Worm (Caenorhabditis elegans) whole organism, L2 larva: ENCODE results near the gene acy-3.

Experiments used
- C34F6.9 ChIP-seq: fragments of 150-350 bp; optimal IDR thresholded peaks from 2 replicates; lab custom pipeline; 2014; ENCODE audit warnings: missing biosample characterization, missing genetic modification characterization
- F13H6.1 ChIP-seq: sonication (generic microtip); optimal IDR thresholded peaks from 2 replicates; lab custom pipeline; 2016; ENCODE audit warnings: missing genetic modification characterization, missing compliant biosample characterization
- Y55F3AM.14 ChIP-seq: fragments of 200-800 bp; sonication (Bioruptor generic); optimal IDR thresholded peaks from 2 replicates; lab custom pipeline; 2018; ENCODE audit warnings: mild to moderate bottlenecking, missing genetic modification characterization, missing compliant biosample characterization
- aly-2 ChIP-seq: fragments of 150-350 bp; optimal IDR thresholded peaks from 2 replicates; lab custom pipeline; 2014; ENCODE audit warnings: missing biosample characterization, missing genetic modification characterization
- ama-1 ChIP-seq: fragments of 150-350 bp; optimal IDR thresholded peaks from 2 replicates; lab custom pipeline; 2018; ENCODE audit warnings: inconsistent platforms
- blmp-1 ChIP-seq: sonication (generic microtip); optimal IDR thresholded peaks from 2 replicates; lab custom pipeline; 2017; ENCODE audit warnings: missing genetic modification characterization, mild to moderate bottlenecking, missing compliant biosample characterization, antibody characterized with exemption, moderate library complexity; ENCODE audit not compliant: insufficient read depth
- ceh-16 ChIP-seq: fragments of 150-350 bp; optimal IDR thresholded peaks from 2 replicates; lab custom pipeline; 2014; ENCODE audit warnings: missing biosample characterization, missing genetic modification characterization
- crh-2 ChIP-seq: sonication (generic microtip); optimal IDR thresholded peaks from 2 replicates; lab custom pipeline; 2017; ENCODE audit warnings: missing biosample characterization, missing genetic modification characterization
- dmd-4 ChIP-seq: sonication (generic microtip); optimal IDR thresholded peaks from 2 replicates; lab custom pipeline; 2017; ENCODE audit warnings: missing biosample characterization, missing genetic modification characterization
- egl-27 ChIP-seq: sonication (generic microtip); optimal IDR thresholded peaks from 3 replicates; lab custom pipeline; 2017; ENCODE audit warnings: missing biosample characterization, missing genetic modification reagents, missing genetic modification characterization
- elt-1 ChIP-seq: fragments of 150-350 bp; optimal IDR thresholded peaks from 2 replicates; lab custom pipeline; 2014; ENCODE audit warnings: missing biosample characterization, missing genetic modification characterization
- fos-1 ChIP-seq: fragments of 150-350 bp; optimal IDR thresholded peaks from 2 replicates; lab custom pipeline; 2014; ENCODE audit warnings: missing biosample characterization, missing genetic modification characterization
- gmeb-1 ChIP-seq: fragments of 150-350 bp; optimal IDR thresholded peaks from 2 replicates; lab custom pipeline; 2014; ENCODE audit warnings: missing biosample characterization, missing genetic modification characterization
- lin-11 ChIP-seq: fragments of 150-350 bp; sonication (generic microtip); optimal IDR thresholded peaks from 2 replicates; lab custom pipeline; 2014; ENCODE audit warnings: missing biosample characterization, missing genetic modification characterization, inconsistent platforms, mixed read lengths
- lin-39 ChIP-seq: fragments of 150-350 bp; optimal IDR thresholded peaks from 2 replicates; lab custom pipeline; 2014; ENCODE audit warnings: missing biosample characterization, missing genetic modification reagents, missing genetic modification characterization
- mab-5 ChIP-seq: fragments of 150-350 bp; optimal IDR thresholded peaks from 2 replicates; lab custom pipeline; 2014; ENCODE audit warnings: missing biosample characterization, missing genetic modification characterization
- mbf-1 ChIP-seq: sonication (generic microtip); optimal IDR thresholded peaks from 2 replicates; lab custom pipeline; 2017; ENCODE audit warnings: missing biosample characterization, missing genetic modification characterization
- mdl-1 ChIP-seq, 2 experiments: fragments of 150-350 bp in 1 of 2; sonication (generic microtip) in 1 of 2; optimal IDR thresholded peaks; 2 replicates each; lab custom pipeline; 2017; ENCODE audit warnings: missing biosample characterization in 2 of 2, missing genetic modification characterization in 2 of 2
- nhr-10 ChIP-seq: sonication (generic microtip); optimal IDR thresholded peaks from 2 replicates; lab custom pipeline; 2017; ENCODE audit warnings: missing biosample characterization, missing genetic modification characterization
- nhr-11 ChIP-seq: fragments of 150-350 bp; optimal IDR thresholded peaks from 2 replicates; lab custom pipeline; 2014; ENCODE audit warnings: missing biosample characterization, missing genetic modification characterization
- nhr-129 ChIP-seq: fragments of 150-350 bp; optimal IDR thresholded peaks from 2 replicates; lab custom pipeline; 2014; ENCODE audit warnings: missing biosample characterization, missing genetic modification characterization
- nhr-23 ChIP-seq: fragments of 150-350 bp; optimal IDR thresholded peaks from 2 replicates; lab custom pipeline; 2014; ENCODE audit warnings: missing biosample characterization, missing genetic modification reagents, missing genetic modification characterization
- nhr-25 ChIP-seq: fragments of 150-350 bp; sonication (generic microtip); optimal IDR thresholded peaks from 3 replicates; lab custom pipeline; 2014; ENCODE audit warnings: missing biosample characterization, missing genetic modification characterization
- nhr-6 ChIP-seq: fragments of 150-350 bp; optimal IDR thresholded peaks from 2 replicates; lab custom pipeline; 2014; ENCODE audit warnings: missing biosample characterization, missing genetic modification characterization
- nhr-77 ChIP-seq: fragments of 150-350 bp; optimal IDR thresholded peaks from 2 replicates; lab custom pipeline; 2014; ENCODE audit warnings: missing biosample characterization, missing genetic modification characterization
- peb-1 ChIP-seq: fragments of 150-350 bp; optimal IDR thresholded peaks from 2 replicates; lab custom pipeline; 2014; ENCODE audit warnings: missing biosample characterization, missing genetic modification characterization
- sem-4 ChIP-seq: fragments of 150-350 bp; optimal IDR thresholded peaks from 2 replicates; lab custom pipeline; 2014; ENCODE audit warnings: missing biosample characterization, missing genetic modification reagents, missing genetic modification characterization
- skn-1 ChIP-seq: sonication (generic microtip); optimal IDR thresholded peaks from 2 replicates; lab custom pipeline; 2017; ENCODE audit warnings: missing biosample characterization, missing genetic modification characterization
- sma-3 ChIP-seq: sonication (generic microtip); optimal IDR thresholded peaks from 2 replicates; lab custom pipeline; 2016; ENCODE audit warnings: missing genetic modification reagents, missing genetic modification characterization, missing compliant biosample characterization
- sma-9 ChIP-seq, 2 experiments: fragments of 150-350 bp in 1 of 2; sonication (generic microtip) in 1 of 2; optimal IDR thresholded peaks; 2 replicates each; lab custom pipeline; 2014 to 2016; ENCODE audit warnings: missing genetic modification characterization in 2 of 2, mild to moderate bottlenecking in 1 of 2, missing biosample characterization in 1 of 2, missing compliant biosample characterization in 1 of 2, missing genetic modification reagents in 1 of 2, moderate library complexity in 1 of 2
- snpc-4 ChIP-seq: fragments of 150-350 bp; optimal IDR thresholded peaks from 2 replicates; lab custom pipeline; 2014; ENCODE audit warnings: missing biosample characterization, missing genetic modification characterization
- unc-39 ChIP-seq: fragments of 150-350 bp; optimal IDR thresholded peaks from 2 replicates; lab custom pipeline; 2014; ENCODE audit warnings: missing biosample characterization, missing genetic modification characterization
- unc-62 ChIP-seq: fragments of 150-350 bp; optimal IDR thresholded peaks from 2 replicates; lab custom pipeline; 2014; ENCODE audit warnings: missing biosample characterization, missing genetic modification reagents, missing genetic modification characterization
- zag-1 ChIP-seq: fragments of 150-350 bp; optimal IDR thresholded peaks from 2 replicates; lab custom pipeline; 2014; ENCODE audit warnings: missing biosample characterization, missing genetic modification characterization
- ztf-1 ChIP-seq: fragments of 200-800 bp; sonication (Bioruptor generic); conservative IDR thresholded peaks from 2 replicates; pipeline ENCODE4 v1.3.6; 2022; ENCODE audit warnings: missing genetic modification characterization, missing compliant biosample characterization
- ztf-11 ChIP-seq: sonication (generic microtip); optimal IDR thresholded peaks from 2 replicates; lab custom pipeline; 2017; ENCODE audit warnings: missing biosample characterization, missing genetic modification characterization

Gene acy-3

DNA sequence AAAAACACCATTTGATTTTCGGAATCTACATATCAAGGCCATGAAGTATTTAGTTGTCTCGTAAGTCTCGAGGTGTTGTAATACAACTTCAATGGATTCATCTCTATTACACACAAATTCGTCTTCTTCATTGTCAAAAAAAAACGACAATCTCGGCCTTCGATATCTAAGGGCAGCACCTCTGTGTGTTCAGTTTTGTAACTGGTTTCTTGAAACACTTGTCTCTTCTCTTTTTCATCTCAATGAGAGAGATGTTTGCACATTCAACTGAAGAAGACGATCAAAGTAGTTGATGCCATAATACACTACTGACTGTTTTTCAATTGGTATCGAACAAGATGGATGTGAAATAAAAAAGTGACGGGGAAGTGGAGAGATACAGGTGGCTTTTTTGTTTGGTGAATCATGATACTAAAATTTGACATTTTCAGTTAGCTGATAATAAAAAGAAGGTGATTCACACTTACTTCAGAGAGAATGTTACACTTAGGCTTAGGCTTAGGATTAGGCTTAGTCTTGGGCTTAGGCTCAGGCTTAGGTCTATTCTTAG lies 25.2 kb upstream of the acy-3 start:
- TF ChIP-seq nhr-25 (peak; percentile 87), sma-3 (GFP tag; lab: Kevin White, UChicago) (peak; percentile 47), ama-1 (lab: Kevin White, UChicago) (no peak), ceh-16 (tag; lab: Kevin White, UChicago) (peak; percentile 26), fos-1 (tag; lab: Kevin White, UChicago) (peak; percentile 34), crh-2 (peak; percentile 18), sma-9 (GFP tag; optimal IDR thresholded peaks at IDR 0.05; lab: Kevin White, UChicago) (peak; percentile 22), sma-9 (tag; optimal IDR thresholded peaks at IDR 0.05; lab: Kevin White, UChicago) (no peak), nhr-129 (tag; lab: Kevin White, UChicago) (peak; percentile 31), mab-5 (tag; lab: Kevin White, UChicago) (no peak), sem-4 (tag; lab: Kevin White, UChicago) (no peak), F13H6.1 (tag; lab: Kevin White, UChicago) (peak; percentile 23)

DNA sequence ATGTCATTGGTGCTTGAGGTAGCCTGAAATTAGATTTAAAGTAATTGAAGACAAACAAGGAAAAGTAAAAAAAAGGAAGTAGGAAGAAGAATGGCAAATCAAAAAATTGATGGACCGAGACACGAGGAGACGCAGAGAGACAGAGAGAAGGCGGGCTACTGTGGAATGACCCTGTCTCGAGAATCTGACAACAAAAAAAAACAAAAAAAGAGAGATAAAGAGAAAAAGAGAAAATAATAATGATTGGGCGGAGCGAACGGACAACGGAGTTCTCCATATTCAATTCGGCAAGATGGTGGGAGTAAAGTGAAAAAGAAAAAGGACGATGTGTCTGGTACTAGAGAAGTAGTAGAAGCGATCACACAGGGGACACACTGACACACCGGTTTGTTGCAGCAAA lies 22.7 kb upstream of the acy-3 start, which contains the start of gene toh-1:
Gene toh-1 (minus strand): TSS at position 23 of the 400 bp plus-strand sequence.
- TF ChIP-seq sma-3 (GFP tag; lab: Kevin White, UChicago) (peak; percentile 11), nhr-6 (no peak), blmp-1 (tag; lab: Kevin White, UChicago) (peak; percentile 34), nhr-25 (peak; percentile 70), gmeb-1 (tag; lab: Kevin White, UChicago) (no peak), crh-2 (peak; percentile 19)

DNA sequence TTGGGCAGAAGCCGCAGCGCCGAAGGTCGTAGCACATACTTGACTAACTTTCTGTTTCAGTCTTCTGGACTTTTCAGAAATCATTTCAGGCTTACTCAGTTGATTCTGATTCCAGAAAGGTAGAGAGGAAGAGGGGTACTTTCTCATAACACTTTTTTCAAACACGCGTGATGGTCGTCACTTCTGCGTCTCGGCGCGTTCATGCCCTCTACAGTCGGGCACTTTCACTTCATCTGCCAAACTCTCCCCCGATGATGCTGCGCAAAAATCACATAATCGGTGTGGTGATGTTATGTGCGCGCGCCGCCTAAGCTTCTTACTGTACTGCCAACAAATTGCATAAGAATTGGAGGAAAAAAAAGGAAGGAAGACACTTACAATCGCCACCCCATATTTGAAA lies 21.3 kb upstream of the acy-3 start:
- TF ChIP-seq lin-39 (tag; lab: Kevin White, UChicago) (no peak), zag-1 (tag; lab: Kevin White, UChicago) (no peak), dmd-4 (tag; lab: Kevin White, UChicago) (no peak), nhr-129 (tag; lab: Kevin White, UChicago) (peak; percentile 16), sma-9 (GFP tag; optimal IDR thresholded peaks at IDR 0.05; lab: Kevin White, UChicago) (no peak), sma-9 (tag; optimal IDR thresholded peaks at IDR 0.05; lab: Kevin White, UChicago) (no peak), mab-5 (tag; lab: Kevin White, UChicago) (no peak), blmp-1 (tag; lab: Kevin White, UChicago) (peak; percentile 50), Y55F3AM.14 (GFP tag; lab: Kevin White, UChicago) (peak; percentile 33), nhr-10 (tag; lab: Kevin White, UChicago) (no peak), sem-4 (tag; lab: Kevin White, UChicago) (no peak), nhr-6 (no peak)

DNA sequence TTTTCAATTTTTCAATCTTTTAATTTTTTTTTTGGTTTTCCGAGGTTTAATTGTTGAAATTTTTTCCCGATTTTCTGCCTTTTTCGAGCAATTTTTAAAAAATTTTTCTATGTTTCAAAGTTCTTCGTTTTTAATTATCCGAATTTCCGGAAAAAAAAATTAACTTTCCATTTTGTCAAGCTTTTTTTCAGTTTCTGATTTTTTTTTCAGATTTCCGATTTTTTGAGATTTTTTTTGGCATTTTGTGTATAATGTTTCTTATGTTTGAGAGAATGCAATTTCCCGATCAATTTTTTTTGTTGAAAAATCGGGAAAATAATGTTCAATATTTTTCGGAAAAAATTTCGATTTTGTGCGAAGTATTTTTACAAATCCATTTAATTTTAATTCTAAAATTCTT lies 20.6 kb upstream of the acy-3 start:
- no peak for TF ChIP-seq unc-62 (GFP tag; lab: Kevin White, UChicago)
- no peak for TF ChIP-seq unc-39 (tag; lab: Kevin White, UChicago)

DNA sequence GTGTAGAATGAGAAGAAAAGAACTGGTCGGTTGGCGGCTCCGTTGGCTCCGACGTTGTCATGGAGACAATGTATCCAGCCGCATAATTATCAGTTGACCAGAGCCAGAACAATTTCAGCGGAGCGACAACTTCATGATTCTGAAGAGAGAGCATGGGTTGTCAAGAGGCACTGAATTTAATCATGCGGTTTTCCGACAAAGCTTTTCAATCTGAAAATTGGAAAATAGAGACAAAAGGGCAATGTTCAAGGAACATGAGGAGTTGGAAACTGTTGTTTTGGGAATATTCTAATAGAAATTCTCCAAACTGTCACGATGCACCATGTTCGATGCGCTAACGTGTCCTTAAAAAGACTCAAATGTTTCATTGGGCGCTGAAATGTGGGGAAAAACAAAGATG lies 18.1 kb upstream of the acy-3 start, which contains the start of gene xbx-5:
Gene xbx-5 (minus strand): TSS at position 56 of the 400 bp plus-strand sequence.
- TF ChIP-seq elt-1 (tag; lab: Kevin White, UChicago) (no peak), lin-11 (peak; percentile 31)

DNA sequence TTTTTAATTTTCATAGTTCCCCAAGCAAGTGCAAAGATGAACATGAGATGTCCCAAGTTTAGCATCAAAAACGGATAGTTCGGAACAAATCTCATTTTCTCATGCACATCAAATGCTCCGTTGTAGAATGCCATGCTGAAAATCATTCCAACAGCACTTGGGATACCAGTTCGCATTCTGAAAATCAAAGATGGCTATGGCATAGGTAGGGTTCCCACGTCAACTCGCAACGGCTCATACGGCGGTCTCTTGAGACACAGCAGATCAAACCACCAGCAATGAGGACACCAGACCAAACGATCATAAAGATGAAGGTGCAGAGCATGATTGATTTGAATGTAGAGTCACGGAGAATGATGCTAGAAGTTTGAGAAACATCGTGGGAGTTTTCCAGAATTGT lies 16.8 kb upstream of the acy-3 start:
- TF ChIP-seq skn-1 (tag; lab: Kevin White, UChicago): no peak
- no peak for TF ChIP-seq nhr-11 (tag; lab: Kevin White, UChicago)
- TF ChIP-seq dmd-4 (tag; lab: Kevin White, UChicago): no peak
- TF ChIP-seq mab-5 (tag; lab: Kevin White, UChicago): no peak
- no peak for TF ChIP-seq ztf-11 (tag; lab: Kevin White, UChicago)
- no peak for TF ChIP-seq egl-27 (tag; lab: Kevin White, UChicago)
- TF ChIP-seq lin-39 (tag; lab: Kevin White, UChicago): no peak
- TF ChIP-seq lin-11: no peak
- TF ChIP-seq gmeb-1 (tag; lab: Kevin White, UChicago): no peak
- TF ChIP-seq F13H6.1 (tag; lab: Kevin White, UChicago): no peak

DNA sequence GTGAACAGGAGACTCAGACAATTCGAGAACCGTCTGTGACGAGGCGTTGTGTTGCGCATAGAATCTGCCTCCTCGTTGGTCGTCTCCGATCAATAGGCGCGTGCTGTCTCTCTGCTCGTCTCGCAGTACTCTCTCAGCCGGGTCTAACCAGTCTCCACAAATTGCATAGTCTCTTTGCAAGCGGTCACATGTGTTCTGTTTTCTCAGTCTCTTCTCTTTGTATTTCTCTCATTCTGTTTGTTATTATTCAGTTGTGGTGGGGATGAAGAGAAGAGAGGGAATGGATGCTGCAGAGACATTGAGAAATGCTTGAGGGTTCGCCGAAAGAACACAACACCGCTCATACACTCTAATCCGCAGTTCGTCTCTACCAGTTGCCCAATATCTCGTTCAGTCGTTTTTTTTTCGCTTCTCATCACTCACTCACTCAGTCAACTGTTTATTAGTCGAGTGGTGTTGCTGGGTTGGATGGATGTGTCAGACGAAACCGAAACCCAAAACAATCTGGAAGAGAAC lies 15.2 kb upstream of the acy-3 start:
- TF ChIP-seq nhr-11 (tag; lab: Kevin White, UChicago): no peak
- peak; percentile 98 for TF ChIP-seq nhr-129 (tag; lab: Kevin White, UChicago)
- TF ChIP-seq snpc-4 (tag; lab: Kevin White, UChicago): peak; percentile 86
- no peak for TF ChIP-seq peb-1 (tag; lab: Kevin White, UChicago)
- no peak for TF ChIP-seq nhr-23 (tag; lab: Kevin White, UChicago)
- peak; percentile 100 for TF ChIP-seq C34F6.9 (tag; lab: Kevin White, UChicago)
- TF ChIP-seq nhr-77: peak; percentile 81
- TF ChIP-seq aly-2 (tag; lab: Kevin White, UChicago): no peak
- TF ChIP-seq nhr-10 (tag; lab: Kevin White, UChicago): peak; percentile 76
- peak; percentile 97 for TF ChIP-seq nhr-6
- no peak for TF ChIP-seq ztf-1
- peak; percentile 90 for TF ChIP-seq mab-5 (tag; lab: Kevin White, UChicago)
- TF ChIP-seq mdl-1 (tag; optimal IDR thresholded peaks at IDR 0.05; lab: Kevin White, UChicago): peak; percentile 100
- peak; percentile 98 for TF ChIP-seq sem-4 (tag; lab: Kevin White, UChicago)
- TF ChIP-seq blmp-1 (tag; lab: Kevin White, UChicago): peak; percentile 82
- peak; percentile 99 for TF ChIP-seq F13H6.1 (tag; lab: Kevin White, UChicago)
- TF ChIP-seq elt-1 (tag; lab: Kevin White, UChicago): peak; percentile 13
- TF ChIP-seq mbf-1 (tag; lab: Kevin White, UChicago): no peak
- peak; percentile 98 for TF ChIP-seq crh-2
